Fruit fly (Drosophila melanogaster): ENCODE data around the gene lgs.

Gene lgs

DNA sequence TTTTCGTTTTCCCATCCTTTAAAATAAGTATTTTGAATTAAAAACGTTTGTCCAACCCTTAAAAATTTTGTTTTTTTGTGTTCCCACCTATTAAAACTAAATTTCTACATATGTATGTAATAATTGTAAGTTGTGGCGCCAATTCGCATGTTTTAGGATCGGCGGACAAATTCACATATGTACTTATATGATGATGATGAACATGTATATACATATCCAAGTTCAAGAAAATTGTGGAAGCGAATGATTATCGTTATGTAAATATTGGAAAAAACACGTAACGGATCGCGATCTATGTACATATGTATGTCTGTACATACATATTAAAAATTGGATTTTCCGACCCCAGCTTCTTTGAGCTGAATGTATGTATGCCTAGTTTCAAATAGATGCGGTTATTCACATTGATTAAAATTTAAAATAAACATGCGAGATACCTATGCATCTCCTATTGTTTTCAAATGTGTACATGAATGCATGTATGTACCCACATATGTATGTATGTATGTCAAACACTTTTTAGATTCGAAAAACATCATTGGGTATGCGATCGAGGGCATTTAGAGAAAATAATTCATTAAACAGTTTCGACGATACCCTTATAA lies 25.0 kb upstream of the lgs start:
- no peak for TF ChIP-seq ttk (optimal IDR thresholded peaks at IDR 0.05)
- no peak for TF ChIP-seq Myc (optimal IDR thresholded peaks at IDR 0.05)
- TF ChIP-seq insv (optimal IDR thresholded peaks at IDR 0.05) = no peak

dm6 chr4:468031-468430 lies 24.3 kb upstream of the lgs start:
- TF ChIP-seq insv (optimal IDR thresholded peaks at IDR 0.05) (no peak), Sin3A (optimal IDR thresholded peaks at IDR 0.05) (no peak), Myc (optimal IDR thresholded peaks at IDR 0.05) (no peak), h (optimal IDR thresholded peaks at IDR 0.05) (no peak), ttk (optimal IDR thresholded peaks at IDR 0.05) (no peak), psq (optimal IDR thresholded peaks at IDR 0.05) (no peak)

DNA sequence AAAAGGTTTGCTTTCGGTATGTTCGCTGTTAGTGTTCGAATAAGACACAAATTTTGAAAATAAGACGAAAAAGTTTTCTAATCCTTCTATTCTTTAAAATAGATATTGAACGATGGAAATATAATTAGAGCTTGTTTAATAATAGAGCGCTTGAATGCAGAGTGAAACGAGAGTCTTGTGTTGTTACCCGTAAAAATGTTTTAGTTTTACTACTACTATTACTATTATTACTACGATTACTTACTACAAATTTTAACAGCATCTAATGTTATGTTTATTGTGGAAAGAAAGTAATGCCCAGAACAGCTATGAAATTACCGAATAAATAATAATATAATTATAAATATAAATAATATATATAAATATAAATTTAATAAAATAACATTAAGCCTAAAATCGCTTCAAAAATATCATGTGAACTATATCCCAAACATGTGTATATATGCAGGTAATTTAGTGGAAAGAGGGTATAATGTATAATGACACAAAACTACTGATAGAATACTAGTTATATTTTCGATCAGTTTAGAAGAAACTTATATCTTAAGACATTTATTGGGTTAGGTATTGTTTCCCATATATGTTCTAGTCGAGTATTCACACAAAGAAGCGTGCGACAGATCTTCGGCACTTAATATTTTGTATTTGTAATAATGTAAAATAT lies 23.4 kb upstream of the lgs start, which contains the start of gene CG33941:
TSS of gene CG33941 (plus strand) at position 522 of the 664 bp plus-strand sequence.
- no peak for TF ChIP-seq h (optimal IDR thresholded peaks at IDR 0.05)

DNA sequence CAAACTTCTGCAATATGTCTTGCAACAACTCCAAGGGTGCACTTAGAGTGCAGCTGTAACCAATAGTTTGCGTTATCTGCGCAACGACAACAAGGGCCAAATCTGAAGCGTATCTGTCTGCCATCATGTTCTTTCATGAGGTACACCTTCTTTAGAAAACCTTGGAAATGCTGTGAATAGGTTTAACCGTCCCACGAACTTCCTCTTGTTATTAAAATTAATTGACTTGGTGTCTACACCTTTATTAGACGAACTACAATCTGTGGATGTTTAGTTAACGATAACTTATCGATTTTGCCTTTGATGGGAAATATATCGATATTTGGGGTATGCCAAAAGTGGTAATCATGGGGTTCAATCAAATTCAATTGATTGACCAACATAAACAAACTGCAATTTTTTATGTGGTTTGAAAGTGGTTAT lies 22.8 kb upstream of the lgs start, which contains the start of gene Taf3:
TSS of gene Taf3 (minus strand) at position 286 of the 423 bp plus-strand sequence.
- TF ChIP-seq Myc (optimal IDR thresholded peaks at IDR 0.05) (no peak), h (optimal IDR thresholded peaks at IDR 0.05) (no peak), insv (optimal IDR thresholded peaks at IDR 0.05) (no peak), ttk (optimal IDR thresholded peaks at IDR 0.05) (no peak), Sin3A (optimal IDR thresholded peaks at IDR 0.05) (no peak), psq (optimal IDR thresholded peaks at IDR 0.05) (no peak)

DNA sequence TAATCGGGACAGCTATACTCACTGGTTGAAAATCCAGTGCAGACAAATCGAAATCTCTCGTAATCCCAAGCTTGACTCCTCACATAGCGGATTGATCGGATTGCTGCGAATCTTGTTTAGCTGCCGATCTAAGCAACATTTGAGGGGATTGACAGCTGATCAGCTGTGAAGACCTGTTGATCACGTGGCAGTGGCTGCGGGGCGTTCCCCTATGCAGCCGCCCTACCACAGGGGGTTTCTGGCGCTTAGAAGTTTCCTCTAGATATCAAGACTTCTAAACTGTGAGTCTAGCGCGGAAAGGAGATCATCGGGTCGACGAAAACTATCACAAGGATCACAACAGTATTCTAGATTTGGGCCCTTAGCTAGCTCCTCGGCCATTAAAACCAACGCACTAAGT lies 14.9 kb upstream of the lgs start:
- no peak for TF ChIP-seq ttk (optimal IDR thresholded peaks at IDR 0.05)
- TF ChIP-seq psq (optimal IDR thresholded peaks at IDR 0.05) = no peak
- no peak for TF ChIP-seq insv (optimal IDR thresholded peaks at IDR 0.05)
- no peak for TF ChIP-seq Sin3A (optimal IDR thresholded peaks at IDR 0.05)
- no peak for TF ChIP-seq Myc (optimal IDR thresholded peaks at IDR 0.05)
- no peak for TF ChIP-seq h (optimal IDR thresholded peaks at IDR 0.05)

- no peak for TF ChIP-seq Sin3A (optimal IDR thresholded peaks at IDR 0.05)
- no peak for TF ChIP-seq h (optimal IDR thresholded peaks at IDR 0.05)
- no peak for TF ChIP-seq insv (optimal IDR thresholded peaks at IDR 0.05)
- TF ChIP-seq ttk (optimal IDR thresholded peaks at IDR 0.05) = no peak
- TF ChIP-seq Myc (optimal IDR thresholded peaks at IDR 0.05) = no peak
- no peak for TF ChIP-seq psq (optimal IDR thresholded peaks at IDR 0.05)
Observed at dm6 chr4:453303-453702, 9.6 kb upstream of the lgs start.

- TF ChIP-seq Sin3A (optimal IDR thresholded peaks at IDR 0.05) (no peak), psq (optimal IDR thresholded peaks at IDR 0.05) (no peak), ttk (optimal IDR thresholded peaks at IDR 0.05) (no peak), h (optimal IDR thresholded peaks at IDR 0.05) (no peak), Myc (optimal IDR thresholded peaks at IDR 0.05) (no peak), insv (optimal IDR thresholded peaks at IDR 0.05) (no peak)
Observed at dm6 chr4:448993-449392, 5.3 kb upstream of the lgs start.

dm6 chr4:448126-448525 lies 4.4 kb upstream of the lgs start:
- no peak for TF ChIP-seq psq (optimal IDR thresholded peaks at IDR 0.05)
- no peak for TF ChIP-seq Sin3A (optimal IDR thresholded peaks at IDR 0.05)
- no peak for TF ChIP-seq ttk (optimal IDR thresholded peaks at IDR 0.05)
- no peak for TF ChIP-seq insv (optimal IDR thresholded peaks at IDR 0.05)
- TF ChIP-seq h (optimal IDR thresholded peaks at IDR 0.05) = no peak
- TF ChIP-seq Myc (optimal IDR thresholded peaks at IDR 0.05) = no peak

DNA sequence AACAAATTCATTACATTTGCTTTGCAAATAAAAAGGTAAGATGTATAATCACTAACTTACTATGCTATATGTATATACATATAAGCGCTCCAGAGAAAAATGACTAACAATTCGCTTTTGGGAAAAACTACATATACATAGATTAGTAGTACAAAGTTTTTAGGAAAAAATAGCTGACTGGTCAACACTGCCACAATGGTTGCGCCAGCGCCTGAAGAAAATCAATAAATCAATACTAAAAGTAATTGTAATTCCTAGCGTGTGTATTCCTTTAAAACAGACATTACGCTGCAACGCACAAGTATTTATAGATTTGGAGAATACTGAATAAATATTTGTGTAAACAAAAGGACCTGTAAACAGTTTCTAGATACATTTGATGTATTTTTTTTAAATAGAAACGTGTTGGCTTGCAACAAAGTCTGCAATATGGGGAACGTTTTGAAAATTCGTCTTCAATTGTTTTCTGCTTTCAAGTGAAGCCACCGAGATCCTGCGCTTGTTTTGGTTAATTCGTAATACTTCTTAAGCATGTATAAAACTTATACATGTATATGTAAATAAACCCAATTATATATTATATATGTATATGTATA lies 2.3 kb upstream of the lgs start:
- TF ChIP-seq Myc (optimal IDR thresholded peaks at IDR 0.05) (no peak), h (optimal IDR thresholded peaks at IDR 0.05) (no peak), Sin3A (optimal IDR thresholded peaks at IDR 0.05) (no peak), psq (optimal IDR thresholded peaks at IDR 0.05) (no peak), ttk (optimal IDR thresholded peaks at IDR 0.05) (no peak), insv (optimal IDR thresholded peaks at IDR 0.05) (no peak)

- TF ChIP-seq insv (optimal IDR thresholded peaks at IDR 0.05) (no peak), ttk (optimal IDR thresholded peaks at IDR 0.05) (no peak), Sin3A (optimal IDR thresholded peaks at IDR 0.05) (no peak), psq (optimal IDR thresholded peaks at IDR 0.05) (no peak), Myc (optimal IDR thresholded peaks at IDR 0.05) (no peak), h (optimal IDR thresholded peaks at IDR 0.05) (no peak)
Observed at dm6 chr4:445113-445718, 1.5 kb upstream of the lgs start, which contains the start of gene CaMKI. Gene CaMKI, plus strand, starts transcription at chr4:445504.

dm6 chr4:434355-434754 lies 9.4 kb downstream of the lgs start:
- TF ChIP-seq ttk (optimal IDR thresholded peaks at IDR 0.05) = no peak
- TF ChIP-seq psq (optimal IDR thresholded peaks at IDR 0.05) = no peak
- no peak for TF ChIP-seq insv (optimal IDR thresholded peaks at IDR 0.05)
- no peak for TF ChIP-seq Myc (optimal IDR thresholded peaks at IDR 0.05)
- TF ChIP-seq h (optimal IDR thresholded peaks at IDR 0.05) = no peak
- no peak for TF ChIP-seq Sin3A (optimal IDR thresholded peaks at IDR 0.05)

- no peak for TF ChIP-seq Myc (optimal IDR thresholded peaks at IDR 0.05)
- no peak for TF ChIP-seq insv (optimal IDR thresholded peaks at IDR 0.05)
- no peak for TF ChIP-seq h (optimal IDR thresholded peaks at IDR 0.05)
- no peak for TF ChIP-seq psq (optimal IDR thresholded peaks at IDR 0.05)
- no peak for TF ChIP-seq ttk (optimal IDR thresholded peaks at IDR 0.05)
- no peak for TF ChIP-seq Sin3A (optimal IDR thresholded peaks at IDR 0.05)
Observed at dm6 chr4:429500-429899, 14.2 kb downstream of the lgs start.

Measured in Kc167 (cell line).